Worm (Caenorhabditis elegans): ENCODE data around the gene K01A11.1.
A peak's percentile ranks its signal among the peaks of the same experiment; 100 is the strongest.

The K01A11.1 gene

DNA sequence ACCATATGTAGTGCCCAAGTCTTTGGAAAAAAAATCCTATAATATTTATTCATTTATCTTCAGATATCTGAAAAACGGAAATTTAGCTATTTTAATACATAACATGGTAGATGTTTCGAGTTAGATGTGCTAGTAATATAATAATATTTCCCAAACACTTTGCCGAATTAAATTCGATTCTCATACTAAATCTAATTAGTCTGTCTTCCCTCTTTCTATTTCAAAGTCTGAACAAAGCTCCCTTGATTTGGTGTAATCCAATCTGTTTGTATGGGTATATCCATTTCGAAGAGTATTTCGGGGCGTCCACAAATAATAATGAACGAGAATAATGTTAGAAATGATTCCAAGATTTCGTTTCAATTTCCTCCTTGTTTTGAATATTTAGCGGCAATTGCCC, 16.9 kb downstream of the K01A11.1 start:
- TF ChIP-seq nhr-12 (tag; optimal IDR thresholded peaks at IDR 0.05) (no peak), ham-2 (GFP tag; optimal IDR thresholded peaks at IDR 0.05) (no peak), ces-1 (GFP tag; optimal IDR thresholded peaks at IDR 0.05) (peak; percentile 99)

DNA sequence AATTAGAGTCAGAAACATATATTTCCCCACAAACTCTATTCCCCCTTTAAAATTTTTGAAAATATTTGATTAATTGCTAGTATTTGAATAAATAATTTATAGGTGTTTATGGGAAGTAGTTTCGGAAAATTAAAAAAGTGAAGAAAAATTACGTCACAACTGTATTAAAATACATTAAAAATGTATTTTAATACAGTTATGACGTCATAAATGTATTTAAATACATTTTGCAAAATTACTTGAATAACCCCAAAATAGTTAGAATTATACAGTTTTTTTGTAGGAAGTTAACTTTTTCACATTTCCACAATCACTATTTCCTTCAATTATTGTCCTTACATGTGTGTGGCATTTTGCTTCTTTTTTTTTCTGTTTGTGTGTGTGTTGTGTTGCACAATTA, 17.8 kb downstream of the K01A11.1 start:
- no peak for TF ChIP-seq nhr-2 (tag; optimal IDR thresholded peaks at IDR 0.05)
- peak; percentile 96 for TF ChIP-seq zip-8 (tag; optimal IDR thresholded peaks at IDR 0.05)
- no peak for TF ChIP-seq elt-3 (tag; optimal IDR thresholded peaks at IDR 0.05)
- no peak for TF ChIP-seq tbx-8 (GFP tag; optimal IDR thresholded peaks at IDR 0.05)
- TF ChIP-seq ceh-83 (GFP tag; optimal IDR thresholded peaks at IDR 0.05): no peak
- TF ChIP-seq nhr-76 (tag; optimal IDR thresholded peaks at IDR 0.05): no peak
- TF ChIP-seq nhr-28 (tag; optimal IDR thresholded peaks at IDR 0.05): no peak
- no peak for TF ChIP-seq M03D4.4 (tag; optimal IDR thresholded peaks at IDR 0.05)

DNA sequence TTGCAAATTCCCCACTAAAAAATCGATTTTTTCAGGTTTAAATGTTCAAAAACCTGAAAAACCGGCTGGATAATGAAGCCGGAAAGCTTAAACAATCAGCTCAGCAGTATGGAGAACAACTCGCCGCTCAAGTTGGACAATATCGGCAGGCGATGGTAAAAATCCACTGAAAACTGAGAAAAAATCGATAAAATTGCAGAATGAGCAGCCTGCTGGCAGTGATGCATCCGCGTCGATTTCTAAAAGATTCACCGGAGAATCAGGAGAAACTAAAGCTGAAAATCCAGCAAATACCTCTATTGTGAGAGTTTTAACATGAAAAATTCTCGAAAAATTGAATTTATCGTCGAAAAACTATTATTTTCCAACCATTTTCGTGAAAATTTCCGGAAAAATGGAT, 25.8 kb downstream of the K01A11.1 start, which contains the start of gene golg-4:
TSS of gene golg-4 (plus strand) at position 34 of the 400 bp plus-strand sequence.
- TF ChIP-seq lsy-2 (tag; optimal IDR thresholded peaks at IDR 0.05): no peak
- no peak for TF ChIP-seq mls-2 (tag; optimal IDR thresholded peaks at IDR 0.05)
- TF ChIP-seq blmp-1 (tag; optimal IDR thresholded peaks at IDR 0.05): no peak
- TF ChIP-seq ceh-83 (GFP tag; optimal IDR thresholded peaks at IDR 0.05): no peak
- no peak for TF ChIP-seq ceh-43 (GFP tag; optimal IDR thresholded peaks at IDR 0.05)
- no peak for TF ChIP-seq unc-39 (tag; optimal IDR thresholded peaks at IDR 0.05)
- no peak for TF ChIP-seq sptf-1 (tag; optimal IDR thresholded peaks at IDR 0.05)
- TF ChIP-seq flh-1 (GFP tag; optimal IDR thresholded peaks at IDR 0.05): no peak
- TF ChIP-seq unc-120 (tag; optimal IDR thresholded peaks at IDR 0.05; ENCODE audit: poor library complexity, severe bottlenecking): no peak
- no peak for TF ChIP-seq hlh-1 (tag; optimal IDR thresholded peaks at IDR 0.05)
- TF ChIP-seq sem-2 (GFP tag; optimal IDR thresholded peaks at IDR 0.05): no peak
- no peak for TF ChIP-seq elt-3 (tag; optimal IDR thresholded peaks at IDR 0.05)
- no peak for TF ChIP-seq drap-1 (GFP tag; optimal IDR thresholded peaks at IDR 0.05)
- TF ChIP-seq ceh-39 (tag; optimal IDR thresholded peaks at IDR 0.05): no peak
- no peak for TF ChIP-seq nhr-237 (tag; optimal IDR thresholded peaks at IDR 0.05)
- no peak for TF ChIP-seq tbx-8 (GFP tag; optimal IDR thresholded peaks at IDR 0.05)

DNA sequence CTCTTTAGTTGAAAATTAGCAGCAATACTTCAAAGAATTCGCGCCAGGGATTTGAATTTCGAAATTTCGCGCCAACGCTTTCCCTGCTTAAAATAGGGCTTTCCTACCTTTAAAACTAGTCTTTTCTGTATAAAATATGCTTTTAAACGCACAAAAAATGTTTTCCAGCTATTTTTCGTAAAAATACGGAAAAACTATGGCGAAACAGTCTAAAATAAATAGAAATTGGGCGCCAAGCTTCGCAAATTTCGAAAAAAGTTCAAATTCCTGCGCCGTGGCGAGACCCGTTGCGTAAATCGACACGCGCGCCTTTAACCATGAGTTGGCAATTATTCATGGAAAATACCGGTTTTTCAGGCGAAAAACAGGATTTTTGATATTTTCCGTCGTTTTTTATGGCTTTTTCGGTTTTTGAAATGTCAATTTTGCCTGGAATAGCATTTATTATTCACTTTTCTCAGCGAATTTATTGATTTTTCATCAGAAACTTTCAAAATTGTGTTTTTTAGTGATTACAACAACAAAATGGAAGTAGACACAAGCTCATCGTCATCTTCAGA, 26.9 kb downstream of the K01A11.1 start, which contains the start of the genes npp-9 and F59A2.5:
TSS of gene npp-9 (minus strand) at position 126 of the 560 bp plus-strand sequence.
TSS of gene F59A2.5 (plus strand) at position 510 of the 560 bp plus-strand sequence.
- TF ChIP-seq nhr-237 (tag; optimal IDR thresholded peaks at IDR 0.05) (peak; percentile 7), mep-1 (tag; optimal IDR thresholded peaks at IDR 0.05) (peak; percentile 61), mab-5 (tag; optimal IDR thresholded peaks at IDR 0.05) (no peak), bed-3 (GFP tag; optimal IDR thresholded peaks at IDR 0.05) (no peak), M03D4.4 (tag; optimal IDR thresholded peaks at IDR 0.05) (no peak), hlh-1 (tag; optimal IDR thresholded peaks at IDR 0.05) (peak; percentile 23), blmp-1 (tag; optimal IDR thresholded peaks at IDR 0.05) (no peak), lsy-2 (tag; optimal IDR thresholded peaks at IDR 0.05) (peak; percentile 33), elt-3 (tag; optimal IDR thresholded peaks at IDR 0.05) (no peak), ces-1 (GFP tag; optimal IDR thresholded peaks at IDR 0.05) (peak; percentile 25), ceh-39 (tag; optimal IDR thresholded peaks at IDR 0.05) (no peak), ceh-83 (GFP tag; optimal IDR thresholded peaks at IDR 0.05) (no peak)

DNA sequence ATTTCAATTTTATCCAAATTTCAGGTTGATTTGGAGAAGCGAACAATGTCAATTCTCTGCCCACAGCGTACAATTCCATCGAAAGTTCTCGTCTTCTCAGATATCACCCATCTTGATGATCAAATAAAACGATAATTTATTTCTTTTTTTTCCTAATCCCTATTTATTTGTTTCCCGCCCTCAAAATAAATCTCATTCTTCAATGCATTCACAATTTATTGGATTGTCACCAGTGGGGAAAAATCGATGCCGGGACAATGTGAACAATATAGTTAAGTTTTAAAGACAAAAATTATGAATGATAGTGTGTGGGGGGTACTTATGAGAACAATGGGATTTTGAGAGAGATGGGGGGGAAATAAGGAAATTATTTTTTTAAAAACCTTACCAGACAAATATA, 30.8 kb downstream of the K01A11.1 start:
- TF ChIP-seq lin-32 (GFP tag; optimal IDR thresholded peaks at IDR 0.05) (no peak), ceh-43 (GFP tag; optimal IDR thresholded peaks at IDR 0.05) (no peak), mep-1 (tag; optimal IDR thresholded peaks at IDR 0.05) (no peak), sem-2 (GFP tag; optimal IDR thresholded peaks at IDR 0.05) (no peak), ces-1 (GFP tag; optimal IDR thresholded peaks at IDR 0.05) (no peak), mls-2 (tag; optimal IDR thresholded peaks at IDR 0.05) (no peak), mab-5 (tag; optimal IDR thresholded peaks at IDR 0.05) (no peak), nhr-2 (tag; optimal IDR thresholded peaks at IDR 0.05) (no peak), pha-4 (tag; optimal IDR thresholded peaks at IDR 0.05) (no peak)

DNA sequence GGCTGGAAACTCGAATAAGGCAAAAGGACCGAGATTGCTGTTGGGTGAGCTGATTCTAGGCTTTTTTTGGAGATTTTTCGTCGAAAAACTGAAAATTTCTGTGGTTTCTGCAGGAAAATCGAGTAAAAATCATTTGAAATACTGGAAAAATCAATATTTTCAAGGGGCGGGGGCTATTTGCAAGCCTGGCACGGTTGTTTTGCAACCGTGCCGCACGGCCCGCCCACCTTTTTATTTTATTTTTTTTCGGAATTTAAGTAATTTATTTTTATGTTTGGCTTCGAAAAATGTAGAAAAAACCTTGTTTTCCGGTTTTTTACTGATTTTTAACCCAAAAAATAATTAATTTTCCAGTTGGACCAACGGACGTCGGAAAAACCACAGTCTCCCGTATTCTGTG, 32.8 kb downstream of the K01A11.1 start:
- TF ChIP-seq flh-1 (GFP tag; optimal IDR thresholded peaks at IDR 0.05) (no peak), M03D4.4 (tag; optimal IDR thresholded peaks at IDR 0.05) (peak; percentile 12)
